Fruit fly (Drosophila melanogaster): ENCODE measurements around the gene RpL3.

Gene RpL3

dm6 chr3R:11221437-11222230 is at the start of gene RpL3, which contains the start of gene CG6693 (continued):
- TF ChIP-seq sd (tag; optimal IDR thresholded peaks at IDR 0.05): peak; percentile 40
- peak; percentile 32 to 63 for TF ChIP-seq dpn (GFP tag; optimal IDR thresholded peaks at IDR 0.05)
- peak; percentile 88 for TF ChIP-seq wek (GFP tag; optimal IDR thresholded peaks at IDR 0.05)
- TF ChIP-seq ftz-f1 (GFP tag; optimal IDR thresholded peaks at IDR 0.05): no peak
- peak; percentile 73 for TF ChIP-seq CG3407 (GFP tag; optimal IDR thresholded peaks at IDR 0.05)
- peak; percentile 82; the same call in 2 of the 4 replicates for TF ChIP-seq chinmo (GFP tag; IDR thresholded peaks at IDR 0.05; ENCODE audit: partially characterized antibody)
- peak; percentile 45 for TF ChIP-seq CG9437 (GFP tag; optimal IDR thresholded peaks at IDR 0.05)
- TF ChIP-seq pb (GFP tag; optimal IDR thresholded peaks at IDR 0.05): peak; percentile 52
- no peak for TF ChIP-seq peb (GFP tag; IDR thresholded peaks at IDR 0.05)
- TF ChIP-seq ase (GFP tag; IDR thresholded peaks at IDR 0.05): peak; percentile 43; the same call in 1 of the 3 replicates
- TF ChIP-seq Lim3 (GFP tag; IDR thresholded peaks at IDR 0.05): no peak
- peak; percentile 53 for TF ChIP-seq pros (GFP tag; optimal IDR thresholded peaks at IDR 0.05)
- TF ChIP-seq CG10274 (GFP tag; optimal IDR thresholded peaks at IDR 0.05): peak; percentile 0
- TF ChIP-seq CG9609 (GFP tag; optimal IDR thresholded peaks at IDR 0.05): peak; percentile 51
- TF ChIP-seq grau (tag; optimal IDR thresholded peaks at IDR 0.05): peak; percentile 77
- peak; percentile 83 for TF ChIP-seq Tbp (GFP tag; optimal IDR thresholded peaks at IDR 0.05)
- TF ChIP-seq Spps (tag; optimal IDR thresholded peaks at IDR 0.05): peak; percentile 56
- TF ChIP-seq Elba2 (GFP tag; optimal IDR thresholded peaks at IDR 0.05): no peak
- peak; percentile 39 for TF ChIP-seq repo (GFP tag; optimal IDR thresholded peaks at IDR 0.05)
- TF ChIP-seq cato (GFP tag; optimal IDR thresholded peaks at IDR 0.05; ENCODE audit: borderline replicate concordance): peak; percentile 43
- peak; percentile 56 for TF ChIP-seq ssp (GFP tag; IDR thresholded peaks at IDR 0.05)
- peak; percentile 53 for TF ChIP-seq gem (tag; optimal IDR thresholded peaks at IDR 0.05)
- TF ChIP-seq NC2α (GFP tag; optimal IDR thresholded peaks at IDR 0.05): peak; percentile 88
- no peak for TF ChIP-seq CG7963 (GFP tag; IDR thresholded peaks at IDR 0.05; ENCODE audit: partially characterized antibody)
- TF ChIP-seq CG1233 (GFP tag; optimal IDR thresholded peaks at IDR 0.05): peak; percentile 79
- no peak for TF ChIP-seq Ada2b (GFP tag; IDR thresholded peaks at IDR 0.05)
- peak; percentile 99 for TF ChIP-seq Ets65A (GFP tag)
- peak; percentile 70 for TF ChIP-seq CG2116 (GFP tag; optimal IDR thresholded peaks at IDR 0.05)
- no peak for TF ChIP-seq hbn (GFP tag; IDR thresholded peaks at IDR 0.05; ENCODE audit: partially characterized antibody)
- no peak for TF ChIP-seq hb (GFP tag; IDR thresholded peaks at IDR 0.05; ENCODE audit: partially characterized antibody)
- peak; percentile 85 for TF ChIP-seq CG3281 (GFP tag; optimal IDR thresholded peaks at IDR 0.05)
- peak; percentile 79 for TF ChIP-seq bcd (GFP tag; optimal IDR thresholded peaks at IDR 0.05)
- peak; percentile 63 for TF ChIP-seq vfl (GFP tag; optimal IDR thresholded peaks at IDR 0.05)
- TF ChIP-seq HLH3B (GFP tag; IDR thresholded peaks at IDR 0.05): peak; percentile 67; the same call in 1 of the 2 replicates
- TF ChIP-seq CG12104 (GFP tag; optimal IDR thresholded peaks at IDR 0.05): peak; percentile 74
- TF ChIP-seq BtbVII (GFP tag; optimal IDR thresholded peaks at IDR 0.05): peak; percentile 91
- no peak for TF ChIP-seq tio (GFP tag; optimal IDR thresholded peaks at IDR 0.05)
- TF ChIP-seq danr (GFP tag; IDR thresholded peaks at IDR 0.05): no peak
- TF ChIP-seq pan (optimal IDR thresholded peaks at IDR 0.05): no peak
- peak in 1 of 2 experiments; percentile 73 for TF ChIP-seq pan (GFP tag; optimal IDR thresholded peaks at IDR 0.05 in 1 of 2, IDR thresholded peaks at IDR 0.05 in 1 of 2)
- TF ChIP-seq CG10267 (tag; optimal IDR thresholded peaks at IDR 0.05): peak; percentile 96
- no peak for TF ChIP-seq usp (GFP tag; optimal IDR thresholded peaks at IDR 0.05)
- TF ChIP-seq Fer1 (GFP tag; optimal IDR thresholded peaks at IDR 0.05): peak; percentile 86
- peak; percentile 90 for TF ChIP-seq CG1603 (tag; optimal IDR thresholded peaks at IDR 0.05)
- no peak for TF ChIP-seq dan (GFP tag; IDR thresholded peaks at IDR 0.05)
- no peak for TF ChIP-seq CG15073 (GFP tag; optimal IDR thresholded peaks at IDR 0.05)
- TF ChIP-seq zen2 (GFP tag; IDR thresholded peaks at IDR 0.05; ENCODE audit: partially characterized antibody): no peak
- peak; percentile 53 for TF ChIP-seq fd3F (GFP tag; optimal IDR thresholded peaks at IDR 0.05)
- TF ChIP-seq NFAT (GFP tag; IDR thresholded peaks at IDR 0.05): peak; percentile 88
